Worm (Caenorhabditis elegans) whole organism, midembryonic: ENCODE measurements around the gene T28C12.2.

Experiments
- T22C8.4 ChIP-seq: fragments of 200-800 bp; sonication (Bioruptor generic); IDR thresholded peaks from 2 replicates; pipeline ENCODE4 v1.3.6; 2022; ENCODE audit warnings: missing genetic modification characterization, missing compliant biosample characterization
- cog-1 ChIP-seq: sonication (generic microtip); optimal IDR thresholded peaks from 2 replicates; lab custom pipeline; 2016; ENCODE audit warnings: missing genetic modification characterization, missing compliant biosample characterization
- flt-1 ChIP-seq: fragments of 200-800 bp; sonication (Bioruptor generic); IDR thresholded peaks from 2 replicates; pipeline ENCODE4 v1.3.6; 2022; ENCODE audit warnings: missing genetic modification characterization, missing compliant biosample characterization
- klf-2 ChIP-seq: fragments of 200-800 bp; sonication (Bioruptor generic); conservative IDR thresholded peaks from 2 replicates; pipeline ENCODE4 v1.3.6; 2022; ENCODE audit warnings: missing genetic modification reagents, missing genetic modification characterization, missing compliant biosample characterization
- ref-1 ChIP-seq: fragments of 200-800 bp; sonication (Bioruptor generic); conservative IDR thresholded peaks from 2 replicates; pipeline ENCODE4 v1.3.6; 2022; ENCODE audit warnings: missing genetic modification reagents, missing genetic modification characterization, missing compliant biosample characterization
- tab-1 ChIP-seq: fragments of 200-800 bp; sonication (Bioruptor generic); IDR thresholded peaks from 2 replicates; pipeline ENCODE4 v1.3.6; 2022; ENCODE audit warnings: missing genetic modification characterization, missing compliant biosample characterization
- ztf-23 ChIP-seq: fragments of 200-800 bp; sonication (Bioruptor generic); IDR thresholded peaks from 2 replicates; pipeline ENCODE4 v1.3.6; 2022; ENCODE audit warnings: missing genetic modification reagents, missing genetic modification characterization, missing compliant biosample characterization
- ztf-29 ChIP-seq: fragments of 200-800 bp; sonication (Bioruptor generic); IDR thresholded peaks from 2 replicates; pipeline ENCODE4 v1.3.6; 2022; ENCODE audit warnings: missing genetic modification reagents, missing genetic modification characterization, missing compliant biosample characterization

DNA sequence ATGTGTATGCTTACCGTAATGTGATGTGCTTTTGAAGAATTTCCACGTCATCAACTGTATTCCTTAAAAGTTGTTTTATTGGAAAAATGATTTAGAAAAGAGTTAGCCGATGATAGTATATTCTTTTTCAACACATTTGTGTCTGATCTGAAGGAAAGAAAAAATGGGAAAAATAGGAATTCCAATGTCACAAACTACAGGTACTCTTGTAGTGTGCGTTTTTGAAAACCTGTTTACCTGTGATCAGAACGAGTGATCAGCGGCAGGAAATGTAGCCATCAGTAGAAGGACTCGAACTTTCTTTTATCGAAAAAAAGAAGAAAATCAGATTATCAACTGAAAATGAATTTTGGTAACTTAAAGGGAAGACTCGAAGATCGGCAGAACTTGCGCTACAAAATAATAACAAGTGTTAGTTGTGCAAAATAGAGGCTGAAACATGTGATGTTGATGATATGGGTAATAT, 7.2 kb upstream of the T28C12.2 start, which contains the start of gene T28C12.15:
- TF ChIP-seq ztf-29 (GFP tag; lab: Robert Waterston, UW) (no peak), cog-1 (tag; lab: Kevin White, UChicago) (no peak), flt-1 (no peak), tab-1 (no peak), T22C8.4 (GFP tag; lab: Robert Waterston, UW) (no peak), klf-2 (GFP tag; lab: Robert Waterston, UW) (no peak), ref-1 (GFP tag; lab: Robert Waterston, UW) (no peak), ztf-23 (GFP tag; lab: Robert Waterston, UW) (no peak)
